Worm (Caenorhabditis elegans): ENCODE results near the gene thn-6.

ce11 chrIV:5210606-5211005, 18.1 kb upstream of the thn-6 start:
- no peak for TF ChIP-seq mab-5 (tag; optimal IDR thresholded peaks at IDR 0.05)
- TF ChIP-seq unc-39 (tag; optimal IDR thresholded peaks at IDR 0.05), result no peak
- no peak for TF ChIP-seq ztf-4 (tag; optimal IDR thresholded peaks at IDR 0.05)
- no peak for TF ChIP-seq fos-1 (tag; optimal IDR thresholded peaks at IDR 0.05)
- no peak for TF ChIP-seq lin-39 (tag; optimal IDR thresholded peaks at IDR 0.05)
- no peak for TF ChIP-seq nhr-11 (tag; optimal IDR thresholded peaks at IDR 0.05)
- no peak for TF ChIP-seq nhr-237 (tag; optimal IDR thresholded peaks at IDR 0.05)
- TF ChIP-seq snpc-4 (tag; optimal IDR thresholded peaks at IDR 0.05), result no peak
- no peak for TF ChIP-seq zag-1 (tag; optimal IDR thresholded peaks at IDR 0.05)
- no peak for TF ChIP-seq nhr-6 (tag; optimal IDR thresholded peaks at IDR 0.05)
